Fruit fly (Drosophila melanogaster): Measurements from ENCODE around the gene amx.

amx gene

dm6 chrX:9232199-9232598, 14.9 kb downstream of the amx start, which contains the start of gene CG12121 (continued):
- TF ChIP-seq CG17829 (tag; optimal IDR thresholded peaks at IDR 0.05) (peak; percentile 18), mam (GFP tag; optimal IDR thresholded peaks at IDR 0.05) (no peak), CG17568 (GFP tag; optimal IDR thresholded peaks at IDR 0.05) (no peak), tll (GFP tag; optimal IDR thresholded peaks at IDR 0.05) (no peak), E2f2 (GFP tag; IDR thresholded peaks at IDR 0.05) (peak; percentile 89), Poxn (GFP tag; IDR thresholded peaks at IDR 0.05) (no peak), cato (GFP tag; optimal IDR thresholded peaks at IDR 0.05; ENCODE audit: borderline replicate concordance) (no peak), CG13624 (GFP tag; optimal IDR thresholded peaks at IDR 0.05) (no peak), CG33557 (GFP tag; optimal IDR thresholded peaks at IDR 0.05) (no peak), aop (GFP tag; IDR thresholded peaks at IDR 0.05) (no peak), dimm (GFP tag; IDR thresholded peaks at IDR 0.05) (no peak), NC2α (GFP tag; optimal IDR thresholded peaks at IDR 0.05) (no peak), CG6272 (GFP tag; IDR thresholded peaks at IDR 0.05) (no peak), br (optimal IDR thresholded peaks at IDR 0.05) (no peak), dmrt11E (tag; optimal IDR thresholded peaks at IDR 0.05) (no peak), NC2β (GFP tag; optimal IDR thresholded peaks at IDR 0.05) (no peak), Dip2 (GFP tag; IDR thresholded peaks at IDR 0.05) (no peak), jing (GFP tag; optimal IDR thresholded peaks at IDR 0.05) (no peak), CG5245 (GFP tag; optimal IDR thresholded peaks at IDR 0.05) (no peak), Nf-YB (GFP tag; optimal IDR thresholded peaks at IDR 0.05) (no peak), CG43689 (GFP tag; IDR thresholded peaks at IDR 0.05) (no peak), peb (GFP tag; IDR thresholded peaks at IDR 0.05) (no peak), CG10959 (GFP tag; IDR thresholded peaks at IDR 0.05) (no peak), pfk (GFP tag; optimal IDR thresholded peaks at IDR 0.05) (no peak), CG7271 (tag; optimal IDR thresholded peaks at IDR 0.05) (no peak), sens-2 (GFP tag; IDR thresholded peaks at IDR 0.05) (no peak), pros (GFP tag; optimal IDR thresholded peaks at IDR 0.05) (no peak), CG15696 (tag; optimal IDR thresholded peaks at IDR 0.05) (no peak), CG16863 (GFP tag; optimal IDR thresholded peaks at IDR 0.05) (no peak), pnt (GFP tag; optimal IDR thresholded peaks at IDR 0.05) (no peak), CG7928 (GFP tag; optimal IDR thresholded peaks at IDR 0.05) (no peak), Gsc (GFP tag; IDR thresholded peaks at IDR 0.05) (no peak), BEAF-32 (GFP tag; optimal IDR thresholded peaks at IDR 0.05) (peak; percentile 66), CG6689 (GFP tag; IDR thresholded peaks at IDR 0.05) (no peak), H2.0 (GFP tag; IDR thresholded peaks at IDR 0.05) (no peak), sisA (GFP tag; IDR thresholded peaks at IDR 0.05) (no peak), gcm2 (GFP tag; optimal IDR thresholded peaks at IDR 0.05) (no peak), CG9797 (GFP tag; optimal IDR thresholded peaks at IDR 0.05) (peak; percentile 42), ftz-f1 (GFP tag; optimal IDR thresholded peaks at IDR 0.05) (peak; percentile 44), CG13424 (tag; optimal IDR thresholded peaks at IDR 0.05) (no peak), insv (GFP tag; optimal IDR thresholded peaks at IDR 0.05) (no peak), amos (GFP tag; IDR thresholded peaks at IDR 0.05; ENCODE audit: partially characterized antibody) (peak; percentile 75; the same call in 1 of the 2 replicates), Drgx (GFP tag; IDR thresholded peaks at IDR 0.05) (no peak), tup (GFP tag; optimal IDR thresholded peaks at IDR 0.05) (no peak), CHES-1-like (GFP tag; optimal IDR thresholded peaks at IDR 0.05) (no peak), zfh2 (GFP tag; optimal IDR thresholded peaks at IDR 0.05) (no peak), MESR4 (GFP tag; optimal IDR thresholded peaks at IDR 0.05) (peak; percentile 77), ato (GFP tag; IDR thresholded peaks at IDR 0.05; ENCODE audit: partially characterized antibody) (peak; percentile 73), gfzf (GFP tag; optimal IDR thresholded peaks at IDR 0.05) (peak; percentile 57), CG7786 (GFP tag; optimal IDR thresholded peaks at IDR 0.05) (no peak), Stat92E (GFP tag; optimal IDR thresholded peaks at IDR 0.05) (no peak), CG31365 (tag; optimal IDR thresholded peaks at IDR 0.05) (no peak)

Measured in whole organism, embryonic.